Fruit fly (Drosophila melanogaster) whole organism, pupa: ENCODE results near the gene Mettl14.
A peak's percentile ranks its signal among the peaks of the same experiment; 100 is the strongest.

Source experiments
- CG12605 ChIP-seq: fragments of 200-800 bp; sonication (Bioruptor generic); IDR thresholded peaks from 2 replicates; pipeline ENCODE4 v1.3.6; 2022; ENCODE audit warnings: missing biosample characterization, missing genetic modification characterization
- CG13204 ChIP-seq: fragments of 200-800 bp; sonication (Bioruptor generic); optimal IDR thresholded peaks from 2 replicates; lab custom pipeline; 2018; ENCODE audit warnings: missing biosample characterization, mild to moderate bottlenecking, missing genetic modification characterization, moderate library complexity
- CG14655 ChIP-seq: fragments of 200-800 bp; sonication (Bioruptor generic); optimal IDR thresholded peaks from 3 replicates; lab custom pipeline; 2017; ENCODE audit warnings: mild to moderate bottlenecking, missing biosample characterization, missing genetic modification reagents, missing genetic modification characterization
- CG15710 ChIP-seq: fragments of 200-800 bp; sonication (Bioruptor generic); optimal IDR thresholded peaks from 2 replicates; lab custom pipeline; 2018; ENCODE audit warnings: missing biosample characterization, mild to moderate bottlenecking, missing genetic modification characterization, moderate library complexity
- CG17806 ChIP-seq: fragments of 200-800 bp; sonication (Bioruptor generic); optimal IDR thresholded peaks from 2 replicates; lab custom pipeline; 2018; ENCODE audit warnings: missing biosample characterization, mild to moderate bottlenecking, missing genetic modification characterization, moderate library complexity
- CG34367 ChIP-seq: fragments of 200-800 bp; sonication (Bioruptor generic); optimal IDR thresholded peaks from 2 replicates; lab custom pipeline; 2018; ENCODE audit warnings: missing biosample characterization, mild to moderate bottlenecking, missing genetic modification characterization
- CG4496 ChIP-seq: fragments of 200-800 bp; sonication (Bioruptor generic); IDR thresholded peaks from 3 replicates; pipeline ENCODE4 v1.3.6; 2022; ENCODE audit warnings: missing biosample characterization, missing genetic modification characterization
- Pif1B ChIP-seq: fragments of 200-800 bp; sonication (Bioruptor generic); optimal IDR thresholded peaks from 3 replicates; lab custom pipeline; 2016; ENCODE audit warnings: missing biosample characterization, missing genetic modification characterization
- Snoo ChIP-seq: fragments of 200-800 bp; sonication (Bioruptor generic); optimal IDR thresholded peaks from 3 replicates; lab custom pipeline; 2017; ENCODE audit warnings: missing biosample characterization, mild to moderate bottlenecking, missing genetic modification characterization, inconsistent platforms
- gl ChIP-seq: fragments of 200-800 bp; sonication (Bioruptor generic); optimal IDR thresholded peaks from 2 replicates; lab custom pipeline; 2018; ENCODE audit warnings: missing biosample characterization, mild to moderate bottlenecking, missing genetic modification characterization

dm6 chr2L:8279400-8280065 is 28.7 kb upstream of the Mettl14 start:
- TF ChIP-seq CG13204 (GFP tag; lab: Kevin White, UChicago) (peak; percentile 82), CG17806 (tag; lab: Kevin White, UChicago) (peak; percentile 94), CG12605 (peak; percentile 77; the same call in 1 of the 2 replicates), CG15710 (tag; lab: Kevin White, UChicago) (peak; percentile 91), gl (tag; lab: Kevin White, UChicago) (peak; percentile 88), CG34367 (tag; lab: Kevin White, UChicago) (peak; percentile 93), CG4496 (GFP tag; lab: Robert Waterston, UW) (peak; percentile 86), CG14655 (GFP tag; lab: Kevin White, UChicago) (peak; percentile 94), Pif1B (GFP tag; lab: Kevin White, UChicago) (peak; percentile 92), Snoo (tag; lab: Kevin White, UChicago) (peak; percentile 92)
